Fruit fly (Drosophila melanogaster): ENCODE measurements around the gene CG15044.

DNA sequence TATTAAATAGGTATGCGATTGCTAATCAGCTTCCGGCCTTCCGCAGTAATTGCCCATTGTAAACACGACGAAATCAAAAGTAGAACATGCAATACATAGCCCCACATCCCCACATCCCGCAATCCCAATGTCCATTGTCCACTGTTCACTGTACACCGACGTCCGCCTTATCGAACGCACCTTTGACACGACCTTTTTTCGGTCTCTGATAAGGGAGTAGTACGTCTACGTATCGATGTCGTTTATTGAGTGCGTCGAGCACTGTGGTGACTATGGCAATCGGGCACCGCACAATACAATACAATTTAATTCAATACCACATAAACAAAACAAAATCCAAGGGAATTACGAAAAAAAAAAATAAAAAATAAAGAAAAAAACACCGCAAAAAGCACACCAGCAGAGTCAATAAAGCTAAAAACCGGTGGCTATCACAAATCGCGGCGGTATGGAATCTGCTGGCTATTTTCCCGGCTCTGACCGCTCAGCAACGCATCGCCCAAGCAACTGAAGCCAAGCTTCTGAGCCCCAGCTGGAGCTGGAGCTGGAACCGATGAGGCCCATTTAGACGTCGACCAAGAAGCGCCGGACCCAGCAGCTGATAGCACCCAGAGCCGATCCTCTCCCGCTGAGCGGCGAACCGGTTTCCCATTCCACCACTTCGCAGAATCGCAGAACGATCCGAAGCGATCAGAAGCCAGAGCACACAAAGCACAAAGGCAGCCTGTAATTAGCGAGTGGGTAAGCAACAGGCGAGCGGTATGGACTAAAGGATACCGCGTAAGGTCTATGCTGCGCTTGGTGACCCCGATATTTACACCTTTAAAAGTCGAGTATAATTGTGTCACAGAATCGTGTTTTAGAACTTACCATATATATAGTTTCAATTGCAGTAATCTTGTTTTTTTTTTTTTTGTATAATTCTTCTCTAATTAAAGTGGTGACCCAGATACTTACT is 8.3 kb downstream of the CG15044 start, which contains the start of gene Hayan:
- TF ChIP-seq CG11617 (GFP tag; optimal IDR thresholded peaks at IDR 0.05) (no peak), pad (GFP tag; optimal IDR thresholded peaks at IDR 0.05) (no peak), CG5204 (GFP tag; optimal IDR thresholded peaks at IDR 0.05) (no peak), tj (GFP tag; optimal IDR thresholded peaks at IDR 0.05) (no peak)

Data from whole organism, adult.